Worm (Caenorhabditis elegans) whole organism, L3 larva: ENCODE data around the gene pqn-92.

ENCODE experiments used
- aly-2 ChIP-seq: fragments of 150-350 bp; optimal IDR thresholded peaks from 2 replicates; lab custom pipeline; 2014; ENCODE audit warnings: missing biosample characterization, missing genetic modification characterization
- ama-1 ChIP-seq: fragments of 150-350 bp; optimal IDR thresholded peaks from 2 replicates; lab custom pipeline; 2018
- ceh-28 ChIP-seq: fragments of 150-350 bp; optimal IDR thresholded peaks from 2 replicates; lab custom pipeline; 2014; ENCODE audit warnings: missing biosample characterization, missing genetic modification reagents, missing genetic modification characterization
- elt-3 ChIP-seq, 3 experiments: fragments of 150-350 bp in 1 of 3; sonication (generic microtip) in 2 of 3; optimal IDR thresholded peaks; 2 replicates in 2 of 3; 4 replicates in 1 of 3; lab custom pipeline; 2014 to 2017; ENCODE audit warnings: missing biosample characterization in 3 of 3, missing genetic modification characterization in 3 of 3
- fkh-10 ChIP-seq: sonication (generic microtip); optimal IDR thresholded peaks from 2 replicates; lab custom pipeline; 2017; ENCODE audit warnings: missing biosample characterization, missing genetic modification reagents, missing genetic modification characterization
- fkh-2 ChIP-seq: fragments of 150-350 bp; optimal IDR thresholded peaks from 2 replicates; lab custom pipeline; 2014; ENCODE audit warnings: missing biosample characterization, missing genetic modification reagents, missing genetic modification characterization
- nhr-11 ChIP-seq: fragments of 150-350 bp; optimal IDR thresholded peaks from 2 replicates; lab custom pipeline; 2014; ENCODE audit warnings: missing biosample characterization, missing genetic modification characterization
- pha-4 ChIP-seq: fragments of 150-350 bp; optimal IDR thresholded peaks from 2 replicates; lab custom pipeline; 2014; ENCODE audit warnings: missing biosample characterization, missing genetic modification reagents, missing genetic modification characterization
- unc-39 ChIP-seq: sonication (generic microtip); optimal IDR thresholded peaks from 4 replicates; lab custom pipeline; 2017; ENCODE audit warnings: missing biosample characterization, missing genetic modification characterization
- unc-62 ChIP-seq: fragments of 150-350 bp; sonication (generic microtip); optimal IDR thresholded peaks from 4 replicates; lab custom pipeline; 2014; ENCODE audit warnings: missing biosample characterization, missing genetic modification reagents, missing genetic modification characterization

ce11 chrIII:12259793-12260192 lies 47.8 kb upstream of the pqn-92 start:
- TF ChIP-seq elt-3 (tag; optimal IDR thresholded peaks at IDR 0.05; lab: Kevin White, UChicago) (no peak), unc-62 (no peak), nhr-11 (tag; lab: Kevin White, UChicago) (no peak), fkh-2 (tag; lab: Kevin White, UChicago) (no peak), aly-2 (no peak), pha-4 (tag; lab: Kevin White, UChicago) (no peak), ceh-28 (tag; lab: Kevin White, UChicago) (no peak), unc-39 (no peak), fkh-10 (GFP tag; lab: Kevin White, UChicago) (no peak), ama-1 (lab: Kevin White, UChicago) (no peak)
